Worm (Caenorhabditis elegans) whole organism, L1 larva: Measurements from ENCODE around the gene idpp-3.

Experiments
- C04F5.9 ChIP-seq: sonication (generic microtip); optimal IDR thresholded peaks from 2 replicates; lab custom pipeline; 2016; ENCODE audit warnings: missing genetic modification characterization, missing compliant biosample characterization
- C16A3.4 ChIP-seq: fragments of 150-350 bp; optimal IDR thresholded peaks from 2 replicates; lab custom pipeline; 2014; ENCODE audit warnings: missing biosample characterization, missing genetic modification characterization
- C34B4.2 ChIP-seq: sonication (generic microtip); optimal IDR thresholded peaks from 2 replicates; lab custom pipeline; 2017; ENCODE audit warnings: mild to moderate bottlenecking, missing genetic modification characterization, missing compliant biosample characterization
- F16B12.6 ChIP-seq: fragments of 150-350 bp; optimal IDR thresholded peaks from 2 replicates; lab custom pipeline; 2014; ENCODE audit warnings: missing biosample characterization, missing genetic modification characterization
- alr-1 ChIP-seq: fragments of 200-800 bp; sonication (Bioruptor generic); optimal IDR thresholded peaks from 2 replicates; lab custom pipeline; 2018; ENCODE audit warnings: borderline replicate concordance, mild to moderate bottlenecking, missing genetic modification characterization, missing compliant biosample characterization
- ama-1 ChIP-seq: fragments of 150-350 bp; optimal IDR thresholded peaks from 2 replicates; lab custom pipeline; 2014
- ceh-8 ChIP-seq: fragments of 200-800 bp; sonication (Bioruptor generic); optimal IDR thresholded peaks from 2 replicates; lab custom pipeline; 2018; ENCODE audit warnings: mild to moderate bottlenecking, missing genetic modification characterization, moderate library complexity, missing compliant biosample characterization
- ceh-82 ChIP-seq, 3 experiments: fragments of 150-350 bp in 1 of 3; sonication (generic microtip) in 2 of 3; optimal IDR thresholded peaks; 2 replicates each; lab custom pipeline; 2014 to 2017; ENCODE audit warnings: missing biosample characterization in 3 of 3, missing genetic modification characterization in 3 of 3
- efl-1 ChIP-seq, 4 experiments: fragments of 150-350 bp; optimal IDR thresholded peaks in 3 of 4; peaks in 1 of 4; 1 replicate in 1 of 4; 2 replicates in 3 of 4; lab custom pipeline; 2014; ENCODE audit warnings: missing biosample characterization in 2 of 4, missing genetic modification characterization in 2 of 4, missing genetic modification reagents in 2 of 4
- efl-3 ChIP-seq: fragments of 200-800 bp; sonication (Bioruptor generic); optimal IDR thresholded peaks from 2 replicates; lab custom pipeline; 2018; ENCODE audit warnings: mild to moderate bottlenecking, missing genetic modification characterization, missing compliant biosample characterization
- egl-13 ChIP-seq: sonication (generic microtip); optimal IDR thresholded peaks from 2 replicates; lab custom pipeline; 2016; ENCODE audit warnings: missing genotype, missing genetic modification reagents, missing genetic modification characterization, missing compliant biosample characterization
- fkh-10 ChIP-seq: sonication (generic microtip); optimal IDR thresholded peaks from 2 replicates; lab custom pipeline; 2017; ENCODE audit warnings: missing biosample characterization, missing genetic modification reagents, missing genetic modification characterization
- fkh-4 ChIP-seq: sonication (generic microtip); optimal IDR thresholded peaks from 2 replicates; lab custom pipeline; 2016; ENCODE audit warnings: missing compliant biosample characterization, missing genetic modification characterization, borderline replicate concordance
- grh-1 ChIP-seq: fragments of 200-800 bp; sonication (Bioruptor generic); IDR thresholded peaks from 2 replicates; pipeline ENCODE4 v1.3.6; 2022; ENCODE audit warnings: missing genetic modification reagents, missing genetic modification characterization, missing compliant biosample characterization
- isw-1 ChIP-seq: fragments of 200-800 bp; sonication (Bioruptor generic); IDR thresholded peaks from 2 replicates; pipeline ENCODE4 v1.3.6; 2022; ENCODE audit warnings: missing genetic modification characterization, missing compliant biosample characterization
- jun-1 ChIP-seq: fragments of 150-350 bp; optimal IDR thresholded peaks from 2 replicates; lab custom pipeline; 2014; ENCODE audit warnings: missing biosample characterization, missing genetic modification reagents, missing genetic modification characterization
- lin-13 ChIP-seq: fragments of 150-350 bp; optimal IDR thresholded peaks from 2 replicates; lab custom pipeline; 2014; ENCODE audit warnings: missing biosample characterization, missing genetic modification reagents, missing genetic modification characterization
- lin-14 ChIP-seq: fragments of 200-800 bp; sonication (Bioruptor generic); optimal IDR thresholded peaks from 2 replicates; lab custom pipeline; 2018; ENCODE audit warnings: mild to moderate bottlenecking, missing genetic modification characterization, moderate library complexity, missing compliant biosample characterization
- lir-3 ChIP-seq: sonication (generic microtip); optimal IDR thresholded peaks from 2 replicates; lab custom pipeline; 2016; ENCODE audit warnings: mild to moderate bottlenecking, missing genetic modification characterization, moderate library complexity, missing compliant biosample characterization; ENCODE audit not compliant: poor library complexity
- lsy-2 ChIP-seq, 2 experiments: fragments of 150-350 bp; optimal IDR thresholded peaks; 2 replicates each; lab custom pipeline; 2014; ENCODE audit warnings: missing biosample characterization in 2 of 2, missing genetic modification characterization in 2 of 2
- mab-9 ChIP-seq: fragments of 200-800 bp; sonication (Bioruptor generic); IDR thresholded peaks from 2 replicates; pipeline ENCODE4 v1.3.6; 2022; ENCODE audit warnings: missing genetic modification reagents, missing genetic modification characterization, missing compliant biosample characterization
- nhr-20 ChIP-seq: sonication (generic microtip); optimal IDR thresholded peaks from 2 replicates; lab custom pipeline; 2016; ENCODE audit warnings: mild to moderate bottlenecking, missing genetic modification characterization, missing compliant biosample characterization
- nhr-237 ChIP-seq: fragments of 150-350 bp; optimal IDR thresholded peaks from 2 replicates; lab custom pipeline; 2014; ENCODE audit warnings: missing biosample characterization, missing genetic modification characterization
- nhr-28 ChIP-seq: fragments of 150-350 bp; optimal IDR thresholded peaks from 2 replicates; lab custom pipeline; 2014; ENCODE audit warnings: missing biosample characterization, missing genetic modification characterization
- nhr-47 ChIP-seq: sonication (generic microtip); optimal IDR thresholded peaks from 2 replicates; lab custom pipeline; 2016; ENCODE audit warnings: mild to moderate bottlenecking, missing genetic modification characterization, moderate library complexity, missing compliant biosample characterization
- nhr-71 ChIP-seq: sonication (generic microtip); optimal IDR thresholded peaks from 2 replicates; lab custom pipeline; 2016; ENCODE audit warnings: mild to moderate bottlenecking, missing genetic modification characterization, moderate library complexity, missing compliant biosample characterization
- nhr-77 ChIP-seq: fragments of 150-350 bp; optimal IDR thresholded peaks from 2 replicates; lab custom pipeline; 2014; ENCODE audit warnings: missing biosample characterization, missing genetic modification characterization
- nhr-85 ChIP-seq: sonication (generic microtip); peaks from one replicate; lab custom pipeline; 2016; ENCODE audit warnings: missing genetic modification characterization, inconsistent platforms, missing compliant biosample characterization
- pag-3 ChIP-seq: sonication (generic microtip); optimal IDR thresholded peaks from 2 replicates; lab custom pipeline; 2017; ENCODE audit warnings: missing genetic modification characterization, mild to moderate bottlenecking, missing compliant biosample characterization, antibody characterized with exemption, borderline replicate concordance; ENCODE audit not compliant: insufficient read depth
- pax-3 ChIP-seq: fragments of 200-800 bp; sonication (Bioruptor generic); optimal IDR thresholded peaks from 2 replicates; lab custom pipeline; 2018; ENCODE audit warnings: mild to moderate bottlenecking, missing genetic modification characterization, moderate library complexity, missing compliant biosample characterization
- snpc-4 ChIP-seq: fragments of 150-350 bp; optimal IDR thresholded peaks from 2 replicates; lab custom pipeline; 2014; ENCODE audit warnings: missing biosample characterization, missing genetic modification characterization
- sptf-1 ChIP-seq: fragments of 150-350 bp; optimal IDR thresholded peaks from 2 replicates; lab custom pipeline; 2014; ENCODE audit warnings: missing biosample characterization, missing genetic modification characterization
- sup-37 ChIP-seq: fragments of 200-800 bp; sonication (Bioruptor generic); optimal IDR thresholded peaks from 2 replicates; lab custom pipeline; 2018; ENCODE audit warnings: mild to moderate bottlenecking, missing genetic modification characterization, missing compliant biosample characterization
- unc-86 ChIP-seq: sonication (generic microtip); optimal IDR thresholded peaks from 2 replicates; lab custom pipeline; 2016; ENCODE audit warnings: missing genetic modification characterization, missing compliant biosample characterization
- ztf-11 ChIP-seq, 2 experiments: sonication (generic microtip); optimal IDR thresholded peaks; 2 replicates each; lab custom pipeline; 2016 to 2017; ENCODE audit warnings: missing genetic modification characterization in 2 of 2, missing biosample characterization in 1 of 2, missing compliant biosample characterization in 1 of 2
- ztf-4 ChIP-seq: fragments of 150-350 bp; optimal IDR thresholded peaks from 2 replicates; lab custom pipeline; 2014; ENCODE audit warnings: missing biosample characterization, missing genetic modification characterization

The idpp-3 gene

DNA sequence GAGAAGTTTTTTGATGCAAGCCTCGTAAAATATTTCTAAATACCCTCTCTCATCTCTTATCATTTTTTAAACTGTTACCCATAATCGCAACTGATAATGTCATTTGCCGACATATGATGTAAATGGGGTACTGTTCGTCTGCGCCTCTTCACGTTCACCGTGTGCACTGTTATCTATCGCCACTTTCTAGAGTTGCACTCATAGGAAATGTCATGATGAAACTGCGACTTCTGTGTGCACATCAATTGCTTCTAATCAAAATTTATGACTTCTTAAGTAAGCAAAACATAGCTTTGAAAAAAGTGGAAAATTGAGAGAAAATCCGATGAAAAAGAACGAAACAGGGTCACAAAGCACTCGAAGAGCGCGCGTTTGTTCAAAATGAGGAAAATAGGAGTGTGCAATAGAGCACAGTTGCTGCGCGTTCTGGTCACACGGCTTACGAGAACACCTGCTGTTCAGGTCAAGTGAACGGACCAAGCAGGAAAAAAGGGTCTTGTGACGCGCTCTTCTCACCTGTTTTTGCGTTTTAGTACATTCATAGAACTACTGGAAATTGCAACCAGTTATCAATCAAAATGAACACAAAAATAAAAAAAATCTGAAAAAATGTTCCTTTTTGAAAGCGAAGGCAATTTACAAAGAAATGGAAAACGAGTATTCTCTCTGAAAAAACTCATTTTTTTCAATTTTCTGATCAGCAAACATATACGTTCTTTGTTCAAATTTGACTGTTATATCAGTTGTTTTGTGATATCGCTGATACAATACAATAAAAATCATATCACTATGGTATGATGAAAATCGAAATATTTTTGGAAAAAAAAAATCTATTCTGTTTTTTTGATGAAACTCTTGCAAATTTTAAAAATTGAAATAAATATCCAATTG is 14.7 kb downstream of the idpp-3 start (continued):
- TF ChIP-seq nhr-77 (tag; lab: Kevin White, UChicago) (peak; percentile 40), lir-3 (tag; lab: Kevin White, UChicago) (no peak)

- TF ChIP-seq jun-1 (tag; lab: Kevin White, UChicago): no peak
These were observed 15.2 kb downstream of the idpp-3 start, which contains the start of gene mrp-5 for ce11 chrX:14946217-14946463. Gene mrp-5, minus strand, starts transcription at chrX:14946317.

DNA sequence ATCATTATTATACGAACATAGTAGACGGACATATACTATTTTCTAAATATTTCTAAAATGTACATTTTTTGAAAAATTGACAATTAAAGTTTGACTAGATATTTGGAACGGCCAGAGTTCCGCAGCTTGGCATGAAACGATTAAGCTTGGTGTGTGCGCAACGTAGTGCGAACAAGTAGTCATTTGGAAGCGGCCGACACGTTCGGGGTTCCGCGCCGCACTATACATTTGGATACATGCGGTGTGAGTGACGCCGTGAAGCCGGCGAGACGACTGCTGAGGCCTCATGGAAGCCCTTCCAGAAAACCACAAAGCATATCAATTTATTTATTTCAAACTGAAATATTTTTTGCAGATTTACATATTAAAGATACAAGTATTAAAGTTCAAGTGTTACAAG is 23.2 kb downstream of the idpp-3 start:
- TF ChIP-seq nhr-71 (tag; lab: Kevin White, UChicago) (peak; percentile 9), ceh-82 (tag; optimal IDR thresholded peaks at IDR 0.05; lab: Kevin White, UChicago) (no peak), snpc-4 (tag; lab: Kevin White, UChicago) (peak; percentile 87), mab-9 (GFP tag; lab: Robert Waterston, UW) (no peak), sptf-1 (tag; lab: Kevin White, UChicago) (no peak), nhr-85 (tag; lab: Kevin White, UChicago) (peak; percentile 39)

ce11 chrX:14931443-14931842 is 29.9 kb downstream of the idpp-3 start:
- TF ChIP-seq lsy-2 (tag; optimal IDR thresholded peaks at IDR 0.05; lab: Kevin White, UChicago) (no peak), isw-1 (GFP tag; lab: Robert Waterston, UW) (no peak)
- TF ChIP-seq, all 84 proteins: peak for 0

DNA sequence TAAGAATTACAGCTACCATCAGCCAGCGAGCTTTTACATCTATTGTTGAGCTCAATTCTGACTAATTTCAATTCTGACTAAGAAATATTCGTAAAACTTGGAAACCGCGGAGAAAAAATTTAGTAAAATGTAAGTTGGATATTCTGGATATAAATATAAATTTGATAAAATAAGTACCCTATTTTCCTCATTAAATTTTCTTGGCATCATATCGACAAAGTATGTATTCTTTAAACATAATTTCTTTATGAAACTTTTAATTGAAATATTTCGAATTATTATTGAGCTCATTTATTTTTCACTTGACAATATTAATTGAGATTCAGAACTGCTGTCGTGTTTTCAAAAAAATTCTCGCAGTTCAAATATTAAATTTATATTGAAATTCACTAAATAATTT is 31.9 kb downstream of the idpp-3 start:
- TF ChIP-seq pag-3 (tag; lab: Kevin White, UChicago) (no peak), F16B12.6 (tag; lab: Kevin White, UChicago) (no peak), nhr-71 (tag; lab: Kevin White, UChicago) (no peak), C04F5.9 (tag; lab: Kevin White, UChicago) (no peak), ama-1 (no peak), C16A3.4 (tag; lab: Kevin White, UChicago) (no peak), nhr-20 (tag; lab: Kevin White, UChicago) (no peak), efl-3 (GFP tag; lab: Kevin White, UChicago) (no peak), lin-13 (GFP tag; lab: Kevin White, UChicago) (no peak), unc-86 (tag; lab: Kevin White, UChicago) (no peak), nhr-85 (tag; lab: Kevin White, UChicago) (no peak), C34B4.2 (tag; lab: Kevin White, UChicago) (no peak), lin-14 (GFP tag; lab: Kevin White, UChicago) (no peak), nhr-28 (tag; lab: Kevin White, UChicago) (no peak), nhr-77 (tag; lab: Kevin White, UChicago) (no peak), nhr-237 (no peak), jun-1 (tag; lab: Kevin White, UChicago) (no peak)

DNA sequence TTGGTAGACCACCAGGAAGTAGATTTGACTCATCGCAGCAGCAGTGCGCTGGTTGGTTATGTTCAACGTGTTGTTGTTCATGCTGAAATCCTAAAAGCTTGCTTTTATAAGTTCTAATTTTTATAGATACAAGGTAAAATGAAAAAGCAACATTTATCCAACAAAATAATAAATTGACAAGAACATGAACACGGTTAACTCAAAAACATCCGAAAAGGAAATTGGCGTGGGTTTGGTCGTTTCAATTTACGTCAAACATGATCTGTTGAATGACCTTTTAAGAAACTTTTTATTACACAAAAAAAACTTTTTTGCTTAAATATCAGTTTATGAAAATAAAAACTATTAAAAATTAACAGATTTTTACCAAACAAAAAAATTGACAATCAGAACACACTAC is 32.5 kb downstream of the idpp-3 start, which contains the start of gene ntr-2:
Gene ntr-2, minus strand, starts transcription at position 101 of the 400 bp plus-strand sequence.
- TF ChIP-seq ceh-8: no peak
- no peak for TF ChIP-seq alr-1 (tag; lab: Kevin White, UChicago)
- no peak for TF ChIP-seq ztf-11 (tag; optimal IDR thresholded peaks at IDR 0.05; lab: Kevin White, UChicago)
- no peak for TF ChIP-seq egl-13 (tag; lab: Kevin White, UChicago)
- TF ChIP-seq pax-3 (tag; lab: Kevin White, UChicago): no peak
- no peak for TF ChIP-seq efl-1 (optimal IDR thresholded peaks at IDR 0.05; lab: Kevin White, UChicago)
- TF ChIP-seq efl-1 (GFP tag; optimal IDR thresholded peaks at IDR 0.05 in 1 of 2; lab: Kevin White, UChicago): no peak
- TF ChIP-seq isw-1 (GFP tag; lab: Robert Waterston, UW): no peak
- no peak for TF ChIP-seq fkh-4
- no peak for TF ChIP-seq nhr-20 (tag; lab: Kevin White, UChicago)
- no peak for TF ChIP-seq grh-1
- TF ChIP-seq nhr-237: no peak
- TF ChIP-seq nhr-47 (tag; lab: Kevin White, UChicago): no peak
- TF ChIP-seq fkh-10 (GFP tag; lab: Kevin White, UChicago): no peak
- no peak for TF ChIP-seq sptf-1 (tag; lab: Kevin White, UChicago)
- no peak for TF ChIP-seq sup-37 (GFP tag; lab: Kevin White, UChicago)
- TF ChIP-seq ztf-4: no peak
